Worm (Caenorhabditis elegans): ENCODE results near the gene str-86.

ce11 chrV:8985740-8986139 is 2.2 kb upstream of the str-86 start, which contains the start of gene str-85:
- TF ChIP-seq med-1 (GFP tag; optimal IDR thresholded peaks at IDR 0.05; ENCODE audit: insufficient read depth) (no peak), ztf-29 (GFP tag; IDR thresholded peaks at IDR 0.05) (no peak), ref-1 (GFP tag; conservative IDR thresholded peaks at IDR 0.05) (no peak), cog-1 (tag; optimal IDR thresholded peaks at IDR 0.05) (no peak), tab-1 (GFP tag; IDR thresholded peaks at IDR 0.05) (no peak), flt-1 (GFP tag; IDR thresholded peaks at IDR 0.05) (no peak), ztf-23 (GFP tag; IDR thresholded peaks at IDR 0.05) (no peak)
